Worm (Caenorhabditis elegans) whole organism, late embryonic: Measurements from ENCODE around the gene Y62E10A.6.

Experiments
- ceh-30 ChIP-seq: fragments of 150-350 bp; optimal IDR thresholded peaks from 2 replicates; lab custom pipeline; 2014; ENCODE audit warnings: missing biosample characterization, missing genetic modification characterization
- nfya-1 ChIP-seq: sonication (generic microtip); optimal IDR thresholded peaks from 2 replicates; lab custom pipeline; 2017; ENCODE audit warnings: missing genetic modification characterization, mild to moderate bottlenecking, missing compliant biosample characterization, antibody characterized with exemption, moderate library complexity
- pax-1 ChIP-seq: fragments of 150-350 bp; optimal IDR thresholded peaks from 2 replicates; lab custom pipeline; 2014; ENCODE audit warnings: missing biosample characterization, missing genetic modification characterization
- pha-4 ChIP-seq: fragments of 150-350 bp; optimal IDR thresholded peaks from 2 replicates; lab custom pipeline; 2018; ENCODE audit warnings: missing biosample characterization, missing genetic modification reagents, missing genetic modification characterization

- TF ChIP-seq pha-4 (tag; lab: Kevin White, UChicago), result no peak
- TF ChIP-seq ceh-30, result no peak
- no peak for TF ChIP-seq nfya-1 (tag; lab: Kevin White, UChicago)
- no peak for TF ChIP-seq pax-1 (tag; lab: Kevin White, UChicago)
These were observed 17.0 kb downstream of the Y62E10A.6 start for ce11 chrIV:13388779-13389178.
